Fruit fly (Drosophila melanogaster): ENCODE data around the gene CG32085.
A peak's percentile ranks its signal among the peaks of the same experiment; 100 is the strongest.

CG32085 gene

DNA sequence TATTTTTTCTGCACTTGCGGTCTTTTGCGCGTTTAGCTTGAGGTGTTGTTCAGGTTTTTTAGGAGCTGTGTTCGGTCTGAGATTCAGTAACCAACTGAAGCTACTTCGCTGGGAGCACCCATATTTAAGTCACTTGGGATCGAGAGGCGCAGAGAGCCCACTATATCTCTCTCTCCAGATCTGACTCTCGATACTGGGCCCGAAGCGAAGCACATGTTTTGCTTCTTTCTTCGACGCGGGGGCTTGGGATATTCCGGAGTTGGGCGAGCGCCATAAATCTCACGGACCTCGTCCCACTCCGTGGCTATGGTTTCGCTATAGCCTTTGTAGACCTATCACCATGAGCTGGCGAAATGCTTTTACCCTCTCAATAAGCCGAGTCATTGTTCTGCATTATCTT lies 35.0 kb upstream of the CG32085 start, which contains the start of gene CG14132 (continued):
- TF ChIP-seq CG12769 (tag; optimal IDR thresholded peaks at IDR 0.05) (peak; percentile 86), zf30C (GFP tag; optimal IDR thresholded peaks at IDR 0.05) (no peak), CG7271 (tag; optimal IDR thresholded peaks at IDR 0.05) (no peak), shn (GFP tag; optimal IDR thresholded peaks at IDR 0.05) (no peak), CG9727 (GFP tag; optimal IDR thresholded peaks at IDR 0.05) (no peak), cas (GFP tag; IDR thresholded peaks at IDR 0.05) (no peak), HLH4C (GFP tag; IDR thresholded peaks at IDR 0.05; ENCODE audit: partially characterized antibody) (no peak), CG5953 (GFP tag; IDR thresholded peaks at IDR 0.05) (no peak), zfh2 (GFP tag; optimal IDR thresholded peaks at IDR 0.05) (no peak), Ada2b (GFP tag; IDR thresholded peaks at IDR 0.05) (no peak), CG15696 (tag; optimal IDR thresholded peaks at IDR 0.05) (no peak), z (GFP tag; IDR thresholded peaks at IDR 0.05) (no peak), jing (GFP tag; optimal IDR thresholded peaks at IDR 0.05) (no peak), knrl (GFP tag; IDR thresholded peaks at IDR 0.05; ENCODE audit: partially characterized antibody) (no peak), trem (tag; optimal IDR thresholded peaks at IDR 0.05) (no peak), CG8359 (GFP tag; optimal IDR thresholded peaks at IDR 0.05; ENCODE audit: borderline replicate concordance) (no peak), CG10267 (tag; optimal IDR thresholded peaks at IDR 0.05) (no peak), CG9215 (GFP tag; IDR thresholded peaks at IDR 0.05) (no peak), corto (GFP tag; optimal IDR thresholded peaks at IDR 0.05) (no peak), nerfin-1 (tag; optimal IDR thresholded peaks at IDR 0.05) (no peak), jigr1 (GFP tag; IDR thresholded peaks at IDR 0.05) (no peak), ham (GFP tag; IDR thresholded peaks at IDR 0.05) (no peak), Trl (optimal IDR thresholded peaks at IDR 0.05) (peak; percentile 46 to 48), Trl (GFP tag; optimal IDR thresholded peaks at IDR 0.05) (no peak), chif (GFP tag; optimal IDR thresholded peaks at IDR 0.05) (no peak), cwo (GFP tag; optimal IDR thresholded peaks at IDR 0.05) (no peak), Mad (GFP tag; optimal IDR thresholded peaks at IDR 0.05) (no peak)

DNA sequence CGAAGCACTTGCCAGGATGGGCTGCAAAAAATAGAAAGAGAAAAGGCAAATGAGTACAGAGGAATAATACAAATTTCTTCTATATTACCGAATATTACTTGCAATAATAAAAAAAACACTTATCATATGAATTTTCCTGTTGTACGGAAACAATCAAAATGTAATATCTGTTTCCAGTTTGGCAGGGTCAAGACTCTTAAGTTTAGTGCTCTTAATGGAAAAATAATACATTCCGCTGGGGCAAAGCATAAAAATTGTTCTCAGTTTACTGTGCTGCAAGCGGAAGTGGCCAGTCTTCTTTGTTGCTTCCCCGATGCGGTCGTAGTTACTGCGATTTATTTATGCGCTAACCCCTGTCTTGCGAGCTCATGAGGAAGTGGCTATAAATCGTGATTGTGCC lies 32.7 kb upstream of the CG32085 start:
- TF ChIP-seq Dip3 (GFP tag; optimal IDR thresholded peaks at IDR 0.05) = no peak
- TF ChIP-seq mirr (GFP tag; optimal IDR thresholded peaks at IDR 0.05) = no peak
- TF ChIP-seq sens (GFP tag) = peak; percentile 34
- TF ChIP-seq ems (GFP tag; optimal IDR thresholded peaks at IDR 0.05) = no peak
- no peak for TF ChIP-seq Dref (GFP tag; IDR thresholded peaks at IDR 0.05)
- TF ChIP-seq dimm (GFP tag; IDR thresholded peaks at IDR 0.05) = no peak
- no peak for TF ChIP-seq rib (GFP tag; IDR thresholded peaks at IDR 0.05)
- no peak for TF ChIP-seq crc (GFP tag; optimal IDR thresholded peaks at IDR 0.05)
- no peak for TF ChIP-seq br (optimal IDR thresholded peaks at IDR 0.05)

DNA sequence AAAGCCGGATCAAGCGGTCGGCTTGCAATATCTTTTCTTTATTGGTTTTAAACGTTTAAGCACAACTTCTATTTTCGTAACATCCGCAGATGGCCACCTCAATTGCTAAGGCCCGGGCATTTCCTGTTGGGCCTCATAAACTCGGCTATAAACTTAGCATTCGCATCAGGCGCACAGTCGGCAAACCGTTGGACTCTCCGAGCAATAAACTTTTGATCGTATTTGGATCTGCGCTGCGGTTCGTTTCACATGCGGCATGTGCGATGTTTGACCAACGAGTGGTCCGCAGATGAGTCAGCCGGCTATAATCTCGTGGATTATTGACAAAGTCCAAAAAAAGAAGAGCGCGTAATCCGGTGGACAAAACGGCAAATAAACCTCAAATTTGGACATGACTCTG lies 31.6 kb upstream of the CG32085 start:
- no peak for TF ChIP-seq CG13424 (tag; optimal IDR thresholded peaks at IDR 0.05)
- peak; percentile 57 for TF ChIP-seq CG12769 (tag; optimal IDR thresholded peaks at IDR 0.05)
- TF ChIP-seq hbn (GFP tag; IDR thresholded peaks at IDR 0.05; ENCODE audit: partially characterized antibody) = no peak
- TF ChIP-seq Nf-YC (tag; optimal IDR thresholded peaks at IDR 0.05) = no peak
- no peak for TF ChIP-seq CG11456 (GFP tag; IDR thresholded peaks at IDR 0.05)
- no peak for TF ChIP-seq sisA (GFP tag; IDR thresholded peaks at IDR 0.05)
- TF ChIP-seq mam (GFP tag; optimal IDR thresholded peaks at IDR 0.05) = no peak
- TF ChIP-seq CG13296 (GFP tag; optimal IDR thresholded peaks at IDR 0.05) = peak; percentile 11
- no peak for TF ChIP-seq onecut (GFP tag; IDR thresholded peaks at IDR 0.05)
- TF ChIP-seq CG13287 (GFP tag; IDR thresholded peaks at IDR 0.05; ENCODE audit: partially characterized antibody) = no peak
- no peak for TF ChIP-seq Dp (GFP tag; optimal IDR thresholded peaks at IDR 0.05)
- TF ChIP-seq CG12236 (GFP tag; optimal IDR thresholded peaks at IDR 0.05) = no peak
- no peak for TF ChIP-seq sc (optimal IDR thresholded peaks at IDR 0.05)
- no peak for TF ChIP-seq sc (GFP tag; optimal IDR thresholded peaks at IDR 0.05)
- TF ChIP-seq Fer2 (tag; optimal IDR thresholded peaks at IDR 0.05) = no peak
- TF ChIP-seq phol (tag; optimal IDR thresholded peaks at IDR 0.05) = no peak
- TF ChIP-seq E2f2 (GFP tag; IDR thresholded peaks at IDR 0.05) = no peak
- no peak for TF ChIP-seq TFAM (GFP tag; optimal IDR thresholded peaks at IDR 0.05)

Measured in whole organism, embryonic.